Worm (Caenorhabditis elegans) whole organism, L1 larva: ENCODE measurements around the gene qns-1.

Experiments used
- aly-2 ChIP-seq: fragments of 150-350 bp; optimal IDR thresholded peaks from 2 replicates; lab custom pipeline; 2014; ENCODE audit warnings: missing biosample characterization, missing genetic modification characterization
- elt-3 ChIP-seq, 6 experiments: fragments of 150-350 bp in 1 of 6; sonication (generic microtip); optimal IDR thresholded peaks; 2 replicates each; lab custom pipeline; 2017 to 2018; ENCODE audit warnings: missing biosample characterization in 6 of 6, missing genetic modification characterization in 6 of 6, inconsistent platforms in 1 of 6
- lir-3 ChIP-seq: sonication (generic microtip); optimal IDR thresholded peaks from 2 replicates; lab custom pipeline; 2016; ENCODE audit warnings: mild to moderate bottlenecking, missing genetic modification characterization, moderate library complexity, missing compliant biosample characterization; ENCODE audit not compliant: poor library complexity
- nhr-237 ChIP-seq: fragments of 150-350 bp; optimal IDR thresholded peaks from 2 replicates; lab custom pipeline; 2014; ENCODE audit warnings: missing biosample characterization, missing genetic modification characterization
- pag-3 ChIP-seq: sonication (generic microtip); optimal IDR thresholded peaks from 2 replicates; lab custom pipeline; 2017; ENCODE audit warnings: missing genetic modification characterization, mild to moderate bottlenecking, missing compliant biosample characterization, antibody characterized with exemption, borderline replicate concordance; ENCODE audit not compliant: insufficient read depth
- sup-37 ChIP-seq: fragments of 200-800 bp; sonication (Bioruptor generic); optimal IDR thresholded peaks from 2 replicates; lab custom pipeline; 2018; ENCODE audit warnings: mild to moderate bottlenecking, missing genetic modification characterization, missing compliant biosample characterization

ce11 chrIV:10214811-10215210, 4.3 kb downstream of the qns-1 start, which contains the start of gene abt-1:
- TF ChIP-seq elt-3 (tag; optimal IDR thresholded peaks at IDR 0.05; lab: Kevin White, UChicago), result no peak
- TF ChIP-seq nhr-237, result no peak
- TF ChIP-seq sup-37 (GFP tag; lab: Kevin White, UChicago), result no peak
- TF ChIP-seq pag-3 (tag; lab: Kevin White, UChicago), result no peak
- no peak for TF ChIP-seq aly-2
- TF ChIP-seq lir-3 (tag; lab: Kevin White, UChicago), result no peak
